Worm (Caenorhabditis elegans) whole organism, L4 larva: Measurements from ENCODE around the gene sma-10.

Experiments
- T20F7.1 ChIP-seq: fragments of 200-800 bp; sonication (Bioruptor generic); optimal IDR thresholded peaks from 2 replicates; lab custom pipeline; 2018; ENCODE audit warnings: mild to moderate bottlenecking, missing genetic modification characterization, missing compliant biosample characterization
- ces-1 ChIP-seq: fragments of 150-350 bp; sonication (generic microtip); optimal IDR thresholded peaks from 4 replicates; lab custom pipeline; 2014; ENCODE audit warnings: missing biosample characterization, missing genetic modification reagents, missing genetic modification characterization
- hlh-30 ChIP-seq: sonication (generic microtip); optimal IDR thresholded peaks from 2 replicates; lab custom pipeline; 2017; ENCODE audit warnings: antibody characterized with exemption, mild to moderate bottlenecking, missing genetic modification characterization, missing compliant biosample characterization; ENCODE audit not compliant: insufficient read depth
- lin-13 ChIP-seq: fragments of 150-350 bp; optimal IDR thresholded peaks from 2 replicates; lab custom pipeline; 2014; ENCODE audit warnings: missing biosample characterization, missing genetic modification reagents, missing genetic modification characterization
- lin-15B ChIP-seq: fragments of 150-350 bp; sonication (generic microtip); optimal IDR thresholded peaks from 3 replicates; lab custom pipeline; 2014; ENCODE audit warnings: missing biosample characterization, missing genetic modification characterization
- mxl-3 ChIP-seq: fragments of 200-800 bp; sonication (Bioruptor generic); optimal IDR thresholded peaks from 2 replicates; lab custom pipeline; 2018; ENCODE audit warnings: mild to moderate bottlenecking, missing genetic modification characterization, missing compliant biosample characterization
- nhr-10 ChIP-seq: fragments of 150-350 bp; optimal IDR thresholded peaks from 2 replicates; lab custom pipeline; 2014; ENCODE audit warnings: missing biosample characterization, missing genetic modification characterization
- zag-1 ChIP-seq: fragments of 150-350 bp; optimal IDR thresholded peaks from 2 replicates; lab custom pipeline; 2014; ENCODE audit warnings: missing biosample characterization, missing genetic modification characterization
- ztf-11 ChIP-seq: fragments of 150-350 bp; optimal IDR thresholded peaks from 2 replicates; lab custom pipeline; 2014; ENCODE audit warnings: missing biosample characterization, missing genetic modification characterization
- ztf-7 ChIP-seq: fragments of 150-350 bp; optimal IDR thresholded peaks from 2 replicates; lab custom pipeline; 2014; ENCODE audit warnings: missing biosample characterization, missing genetic modification characterization

DNA sequence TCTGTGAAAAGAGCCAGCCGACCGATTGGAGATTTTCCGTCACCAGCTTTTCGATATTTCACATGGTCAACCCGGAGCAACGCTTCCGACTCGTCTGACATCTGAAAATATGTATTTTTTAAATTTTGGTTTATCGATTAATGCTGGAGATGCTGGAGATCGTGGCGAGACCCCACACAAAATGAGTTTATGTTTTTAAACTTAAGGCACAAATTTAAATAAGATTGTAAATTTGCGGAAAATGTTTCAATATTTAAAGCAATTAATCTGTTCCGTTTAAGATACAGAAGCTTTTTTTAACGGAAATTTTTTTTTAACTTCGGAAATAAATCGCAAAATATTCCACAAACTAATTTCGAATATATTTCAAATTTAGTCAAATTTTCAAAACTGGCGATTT is 42.5 kb upstream of the sma-10 start, which contains the start of gene gtf-2H1:
- no peak for TF ChIP-seq mxl-3 (GFP tag; lab: Kevin White, UChicago)
- no peak for TF ChIP-seq ztf-11 (tag; lab: Kevin White, UChicago)
- TF ChIP-seq nhr-10 (tag; lab: Kevin White, UChicago): no peak
- no peak for TF ChIP-seq ces-1
- no peak for TF ChIP-seq lin-13 (GFP tag; lab: Kevin White, UChicago)
- no peak for TF ChIP-seq hlh-30 (tag; lab: Kevin White, UChicago)
- no peak for TF ChIP-seq zag-1
- TF ChIP-seq lin-15B (tag; lab: Kevin White, UChicago): no peak
- TF ChIP-seq ztf-7 (tag; lab: Kevin White, UChicago): no peak
- TF ChIP-seq T20F7.1: no peak
